Fruit fly (Drosophila melanogaster): ENCODE data around the gene CG9154.

Gene CG9154

dm6 chr2L:6037830-6038229, 32.7 kb downstream of the CG9154 start, which contains the start of the genes CG9117 and CG31643 (continued):
- peak; percentile 61 for TF ChIP-seq Ets97D (GFP tag; optimal IDR thresholded peaks at IDR 0.05)
- no peak for TF ChIP-seq CG4404 (GFP tag; IDR thresholded peaks at IDR 0.05)
- no peak for TF ChIP-seq CkIIα-i1 (GFP tag; IDR thresholded peaks at IDR 0.05)
- peak; percentile 53; the same call in 1 of the 4 replicates for TF ChIP-seq Dll (GFP tag; IDR thresholded peaks at IDR 0.05; ENCODE audit: partially characterized antibody)
- no peak for TF ChIP-seq CG14860 (GFP tag; IDR thresholded peaks at IDR 0.05; ENCODE audit: partially characterized antibody)
- no peak for TF ChIP-seq CG9215 (GFP tag; IDR thresholded peaks at IDR 0.05)
- peak; percentile 20 for TF ChIP-seq CG10209 (GFP tag; optimal IDR thresholded peaks at IDR 0.05)
- TF ChIP-seq CG12155 (GFP tag; optimal IDR thresholded peaks at IDR 0.05): peak; percentile 71
- TF ChIP-seq CG31224 (GFP tag; IDR thresholded peaks at IDR 0.05): no peak
- TF ChIP-seq CG17802 (tag; optimal IDR thresholded peaks at IDR 0.05): no peak
- no peak for TF ChIP-seq CG2199 (GFP tag; IDR thresholded peaks at IDR 0.05)
- TF ChIP-seq CG10431 (GFP tag; optimal IDR thresholded peaks at IDR 0.05): no peak
- no peak for TF ChIP-seq CG8478 (optimal IDR thresholded peaks at IDR 0.05)
- no peak for TF ChIP-seq Sox100B (GFP tag; optimal IDR thresholded peaks at IDR 0.05)
- no peak for TF ChIP-seq CG11456 (GFP tag; IDR thresholded peaks at IDR 0.05)
- TF ChIP-seq CG17385 (GFP tag; optimal IDR thresholded peaks at IDR 0.05): no peak
- no peak for TF ChIP-seq HmgD (GFP tag; optimal IDR thresholded peaks at IDR 0.05)
- TF ChIP-seq btn (GFP tag; optimal IDR thresholded peaks at IDR 0.05): no peak
- TF ChIP-seq tll (GFP tag; optimal IDR thresholded peaks at IDR 0.05): peak in 1 of 2 experiments; percentile 76
- TF ChIP-seq kah (GFP tag; optimal IDR thresholded peaks at IDR 0.05): peak; percentile 100
- peak; percentile 52; the same call in 1 of the 2 replicates for TF ChIP-seq Atf6 (GFP tag; IDR thresholded peaks at IDR 0.05)
- TF ChIP-seq BtbVII (GFP tag; optimal IDR thresholded peaks at IDR 0.05): no peak
- peak; percentile 52 for TF ChIP-seq ems (GFP tag; optimal IDR thresholded peaks at IDR 0.05)
- TF ChIP-seq croc (GFP tag; conservative IDR thresholded peaks at IDR 0.05): no peak
- TF ChIP-seq CG3281 (GFP tag; optimal IDR thresholded peaks at IDR 0.05): no peak
- TF ChIP-seq Myb (GFP tag; optimal IDR thresholded peaks at IDR 0.05): peak; percentile 42
- no peak for TF ChIP-seq klu (GFP tag; IDR thresholded peaks at IDR 0.05)
- peak; percentile 48 for TF ChIP-seq mirr (GFP tag; optimal IDR thresholded peaks at IDR 0.05)
- TF ChIP-seq repo (GFP tag; optimal IDR thresholded peaks at IDR 0.05): no peak
- TF ChIP-seq sqz (GFP tag; optimal IDR thresholded peaks at IDR 0.05): no peak
- TF ChIP-seq CG14050 (GFP tag; IDR thresholded peaks at IDR 0.05): no peak
- no peak for TF ChIP-seq rib (GFP tag; IDR thresholded peaks at IDR 0.05)
- peak; percentile 39 for TF ChIP-seq pnt (GFP tag; optimal IDR thresholded peaks at IDR 0.05)
- TF ChIP-seq Sox102F (GFP tag; optimal IDR thresholded peaks at IDR 0.05): no peak
- TF ChIP-seq CG15479 (GFP tag; optimal IDR thresholded peaks at IDR 0.05): no peak
- peak; percentile 41 for TF ChIP-seq oc (tag; optimal IDR thresholded peaks at IDR 0.05)
- TF ChIP-seq CG18011 (GFP tag; optimal IDR thresholded peaks at IDR 0.05): no peak
- TF ChIP-seq hth (optimal IDR thresholded peaks at IDR 0.05): no peak
- no peak for TF ChIP-seq Hr39 (optimal IDR thresholded peaks at IDR 0.05)
- TF ChIP-seq CG3847 (GFP tag; IDR thresholded peaks at IDR 0.05): peak; percentile 28; the same call in 1 of the 2 replicates
- peak; percentile 56 for TF ChIP-seq grau (tag; optimal IDR thresholded peaks at IDR 0.05)
- TF ChIP-seq ewg (GFP tag; optimal IDR thresholded peaks at IDR 0.05): peak; percentile 28
- no peak for TF ChIP-seq yki (optimal IDR thresholded peaks at IDR 0.05)
- TF ChIP-seq tin (GFP tag; optimal IDR thresholded peaks at IDR 0.05): peak; percentile 38
- TF ChIP-seq jumu (GFP tag; optimal IDR thresholded peaks at IDR 0.05): peak; percentile 60
- TF ChIP-seq Nf-YA (GFP tag; IDR thresholded peaks at IDR 0.05): no peak
- peak; percentile 51 for TF ChIP-seq CG9727 (GFP tag; optimal IDR thresholded peaks at IDR 0.05)
- TF ChIP-seq CG17912 (GFP tag; optimal IDR thresholded peaks at IDR 0.05): peak; percentile 12
- TF ChIP-seq CG11723 (GFP tag; optimal IDR thresholded peaks at IDR 0.05): no peak
- TF ChIP-seq CG1792 (GFP tag; optimal IDR thresholded peaks at IDR 0.05): no peak
- peak; percentile 59 for TF ChIP-seq fu2 (GFP tag; optimal IDR thresholded peaks at IDR 0.05)
- TF ChIP-seq CG8765 (GFP tag; IDR thresholded peaks at IDR 0.05): no peak
- TF ChIP-seq CG30403 (GFP tag; optimal IDR thresholded peaks at IDR 0.05): peak; percentile 70
